Worm (Caenorhabditis elegans): Measurements from ENCODE around the gene tub-1.

The tub-1 gene

ce11 chrII:8137379-8137778, 19.4 kb downstream of the tub-1 start (continued):
- no peak for TF ChIP-seq elt-4 (tag; optimal IDR thresholded peaks at IDR 0.05)
- no peak for TF ChIP-seq sox-4 (tag; optimal IDR thresholded peaks at IDR 0.05)
- peak; percentile 77 for TF ChIP-seq tbx-7 (tag; optimal IDR thresholded peaks at IDR 0.05)
- TF ChIP-seq lin-11 (tag; optimal IDR thresholded peaks at IDR 0.05): no peak
- TF ChIP-seq pha-2 (tag; optimal IDR thresholded peaks at IDR 0.05): no peak
- peak; percentile 28 for TF ChIP-seq ztf-16 (tag; optimal IDR thresholded peaks at IDR 0.05)
- peak; percentile 64 for TF ChIP-seq rnt-1 (tag; optimal IDR thresholded peaks at IDR 0.05)
- TF ChIP-seq hlh-8 (tag; optimal IDR thresholded peaks at IDR 0.05): peak; percentile 46
- peak; percentile 65 for TF ChIP-seq ref-2 (tag; optimal IDR thresholded peaks at IDR 0.05)
- TF ChIP-seq hlh-30 (tag; optimal IDR thresholded peaks at IDR 0.05; ENCODE audit: insufficient read depth): no peak
- TF ChIP-seq npax-4 (tag; optimal IDR thresholded peaks at IDR 0.05): no peak
- TF ChIP-seq ceh-34 (tag; optimal IDR thresholded peaks at IDR 0.05): peak; percentile 19
- no peak for TF ChIP-seq ceh-6 (GFP tag; optimal IDR thresholded peaks at IDR 0.05)
- no peak for TF ChIP-seq pag-3 (tag; optimal IDR thresholded peaks at IDR 0.05; ENCODE audit: borderline replicate concordance)
- TF ChIP-seq unc-42 (tag; optimal IDR thresholded peaks at IDR 0.05): peak; percentile 42
- TF ChIP-seq dmd-4 (tag; optimal IDR thresholded peaks at IDR 0.05; ENCODE audit: borderline replicate concordance): no peak
- no peak for TF ChIP-seq hlh-13 (GFP tag; optimal IDR thresholded peaks at IDR 0.05)
- TF ChIP-seq unc-3 (GFP tag; conservative IDR thresholded peaks at IDR 0.05): no peak
- TF ChIP-seq unc-3 (tag; optimal IDR thresholded peaks at IDR 0.05): peak; percentile 28
- no peak for TF ChIP-seq ceh-24 (tag; optimal IDR thresholded peaks at IDR 0.05)
- peak; percentile 66 for TF ChIP-seq F13H6.1 (tag; optimal IDR thresholded peaks at IDR 0.05)
- TF ChIP-seq nfya-1 (tag; optimal IDR thresholded peaks at IDR 0.05): no peak
- TF ChIP-seq Y22D7AL.16 (tag; optimal IDR thresholded peaks at IDR 0.05): no peak
- TF ChIP-seq ceh-48 (tag; optimal IDR thresholded peaks at IDR 0.05): no peak
- no peak for TF ChIP-seq sdc-2 (tag; optimal IDR thresholded peaks at IDR 0.05)
- peak; percentile 76 for TF ChIP-seq ets-4 (tag; optimal IDR thresholded peaks at IDR 0.05)
- peak; percentile 71 for TF ChIP-seq mec-3 (tag; optimal IDR thresholded peaks at IDR 0.05; ENCODE audit: borderline replicate concordance)
- no peak for TF ChIP-seq pros-1 (tag; optimal IDR thresholded peaks at IDR 0.05)
- no peak for TF ChIP-seq ceh-30 (tag; optimal IDR thresholded peaks at IDR 0.05)
- TF ChIP-seq ceh-31 (tag; optimal IDR thresholded peaks at IDR 0.05): peak; percentile 93
- no peak for TF ChIP-seq hlh-6 (tag; optimal IDR thresholded peaks at IDR 0.05)
- TF ChIP-seq ceh-9 (tag; optimal IDR thresholded peaks at IDR 0.05): no peak
- TF ChIP-seq ceh-14 (tag; optimal IDR thresholded peaks at IDR 0.05): peak; percentile 72
- peak; percentile 81 for TF ChIP-seq ceh-2 (tag; optimal IDR thresholded peaks at IDR 0.05)
- no peak for TF ChIP-seq unc-55 (GFP tag; optimal IDR thresholded peaks at IDR 0.05)
- no peak for TF ChIP-seq unc-86 (tag; optimal IDR thresholded peaks at IDR 0.05)
- no peak for TF ChIP-seq ceh-19 (GFP tag; optimal IDR thresholded peaks at IDR 0.05)
- no peak for TF ChIP-seq fkh-6 (tag; optimal IDR thresholded peaks at IDR 0.05)
- no peak for TF ChIP-seq fkh-10 (GFP tag; optimal IDR thresholded peaks at IDR 0.05)

- no peak for TF ChIP-seq F13H6.1 (tag; optimal IDR thresholded peaks at IDR 0.05)
- no peak for TF ChIP-seq pha-4 (tag; optimal IDR thresholded peaks at IDR 0.05)
- TF ChIP-seq hlh-8 (tag; optimal IDR thresholded peaks at IDR 0.05): no peak
- TF ChIP-seq C38D4.7 (GFP tag; optimal IDR thresholded peaks at IDR 0.05): no peak
- TF ChIP-seq ceh-31 (tag; optimal IDR thresholded peaks at IDR 0.05): no peak
- TF ChIP-seq pax-1 (tag; optimal IDR thresholded peaks at IDR 0.05): no peak
- no peak for TF ChIP-seq eyg-1 (tag; optimal IDR thresholded peaks at IDR 0.05)
- no peak for TF ChIP-seq madf-2 (tag; optimal IDR thresholded peaks at IDR 0.05)
- no peak for TF ChIP-seq hlh-30 (tag; optimal IDR thresholded peaks at IDR 0.05; ENCODE audit: insufficient read depth)
- TF ChIP-seq fkh-6 (tag; optimal IDR thresholded peaks at IDR 0.05): no peak
- TF ChIP-seq K02D7.2 (tag; optimal IDR thresholded peaks at IDR 0.05): no peak
- TF ChIP-seq unc-55 (GFP tag; optimal IDR thresholded peaks at IDR 0.05): no peak
- TF ChIP-seq ceh-24 (tag; optimal IDR thresholded peaks at IDR 0.05): no peak
- no peak for TF ChIP-seq T23F11.4 (GFP tag; optimal IDR thresholded peaks at IDR 0.05)
- TF ChIP-seq tbx-7 (tag; optimal IDR thresholded peaks at IDR 0.05): no peak
Observed at ce11 chrII:8136818-8137217, 19.9 kb downstream of the tub-1 start, which contains the start of gene ctns-1. Gene ctns-1, minus strand, starts transcription at chrII:8136918.

Measured in whole organism, late embryonic.